Fruit fly (Drosophila melanogaster): ENCODE measurements around the gene out.
A peak's percentile ranks its signal among the peaks of the same experiment; 100 is the strongest.

Gene out

dm6 chrX:19321820-19322708 lies at the start of gene out (continued):
- TF ChIP-seq danr (GFP tag; IDR thresholded peaks at IDR 0.05) (peak; percentile 91), chif (GFP tag; optimal IDR thresholded peaks at IDR 0.05) (peak; percentile 76 to 91), CG32772 (GFP tag; IDR thresholded peaks at IDR 0.05) (peak; percentile 93), CG30431 (GFP tag; optimal IDR thresholded peaks at IDR 0.05) (peak; percentile 96), scrt (GFP tag; optimal IDR thresholded peaks at IDR 0.05) (peak; percentile 89), CG7987 (GFP tag; optimal IDR thresholded peaks at IDR 0.05) (peak; percentile 61), Hr78 (GFP tag; optimal IDR thresholded peaks at IDR 0.05) (peak in 1 of 2 experiments; percentile 88), ssp (GFP tag; IDR thresholded peaks at IDR 0.05) (peak; percentile 85), Tbp (GFP tag; optimal IDR thresholded peaks at IDR 0.05) (no peak), CG43689 (GFP tag; IDR thresholded peaks at IDR 0.05) (peak; percentile 82), lov (optimal IDR thresholded peaks at IDR 0.05) (no peak), lov (GFP tag; IDR thresholded peaks at IDR 0.05) (peak; percentile 93), NfI (GFP tag; optimal IDR thresholded peaks at IDR 0.05) (peak; percentile 93), CG10209 (GFP tag; optimal IDR thresholded peaks at IDR 0.05) (peak; percentile 95), tin (GFP tag; optimal IDR thresholded peaks at IDR 0.05) (peak; percentile 91), Fer1 (GFP tag; optimal IDR thresholded peaks at IDR 0.05) (peak; percentile 95), Sox100B (GFP tag; optimal IDR thresholded peaks at IDR 0.05) (peak; percentile 94), Nf-YA (GFP tag; IDR thresholded peaks at IDR 0.05) (peak; percentile 87), bsh (GFP tag; optimal IDR thresholded peaks at IDR 0.05) (peak; percentile 95), CG15479 (GFP tag; optimal IDR thresholded peaks at IDR 0.05) (peak; percentile 66), D (optimal IDR thresholded peaks at IDR 0.05) (no peak), D (GFP tag; optimal IDR thresholded peaks at IDR 0.05) (peak; percentile 94), CG12299 (tag; optimal IDR thresholded peaks at IDR 0.05) (peak; percentile 88), run (tag; optimal IDR thresholded peaks at IDR 0.05) (peak; percentile 83), CG14441 (GFP tag; IDR thresholded peaks at IDR 0.05) (peak; percentile 95), Mrtf (GFP tag; IDR thresholded peaks at IDR 0.05) (peak; percentile 92), CG31388 (GFP tag; optimal IDR thresholded peaks at IDR 0.05) (peak; percentile 67), CG9876 (GFP tag; optimal IDR thresholded peaks at IDR 0.05) (peak; percentile 51), Lim3 (GFP tag; IDR thresholded peaks at IDR 0.05) (peak; percentile 84), CG18262 (tag; optimal IDR thresholded peaks at IDR 0.05) (peak; percentile 95), E2f2 (GFP tag; IDR thresholded peaks at IDR 0.05) (peak; percentile 78), CG9727 (GFP tag; optimal IDR thresholded peaks at IDR 0.05) (peak; percentile 96), sqz (GFP tag; optimal IDR thresholded peaks at IDR 0.05) (peak; percentile 88), fu2 (GFP tag; optimal IDR thresholded peaks at IDR 0.05) (peak; percentile 75), TFAM (GFP tag; optimal IDR thresholded peaks at IDR 0.05) (peak; percentile 73), CG9817 (tag; optimal IDR thresholded peaks at IDR 0.05) (peak; percentile 91), Dfd (GFP tag; optimal IDR thresholded peaks at IDR 0.05) (no peak), hth (optimal IDR thresholded peaks at IDR 0.05) (no peak), ash1 (GFP tag; optimal IDR thresholded peaks at IDR 0.05) (no peak), CG34224 (GFP tag; IDR thresholded peaks at IDR 0.05; ENCODE audit: partially characterized antibody) (no peak), CG18764 (GFP tag; optimal IDR thresholded peaks at IDR 0.05) (peak; percentile 84), HLHmδ (GFP tag; optimal IDR thresholded peaks at IDR 0.05) (peak; percentile 31), fd64A (GFP tag; optimal IDR thresholded peaks at IDR 0.05) (peak; percentile 70), tx (GFP tag; optimal IDR thresholded peaks at IDR 0.05) (peak; percentile 65), CG3163 (GFP tag; optimal IDR thresholded peaks at IDR 0.05) (peak; percentile 69), Vsx1 (GFP tag; optimal IDR thresholded peaks at IDR 0.05) (peak; percentile 93), Lpt (GFP tag; optimal IDR thresholded peaks at IDR 0.05) (no peak), CG11247 (GFP tag; IDR thresholded peaks at IDR 0.05) (peak; percentile 88), Ets65A (GFP tag) (peak; percentile 99)

Data from whole organism, embryonic.